Fruit fly (Drosophila melanogaster): ENCODE measurements around the gene Scsalpha2.
A peak's percentile ranks its signal among the peaks of the same experiment; 100 is the strongest.

Scsalpha2 gene

dm6 chr3R:19508388-19509185 is 45.7 kb upstream of the Scsalpha2 start (continued):
- TF ChIP-seq zfh2 (GFP tag; optimal IDR thresholded peaks at IDR 0.05) (no peak), Mad (GFP tag; optimal IDR thresholded peaks at IDR 0.05) (no peak), CG30431 (GFP tag; optimal IDR thresholded peaks at IDR 0.05) (no peak), trh (GFP tag; optimal IDR thresholded peaks at IDR 0.05) (no peak), CG3065 (GFP tag; optimal IDR thresholded peaks at IDR 0.05) (no peak), CG2116 (GFP tag; optimal IDR thresholded peaks at IDR 0.05) (no peak), Meics (GFP tag; optimal IDR thresholded peaks at IDR 0.05) (peak; percentile 41), CG2712 (tag; optimal IDR thresholded peaks at IDR 0.05) (no peak), CG10462 (GFP tag; optimal IDR thresholded peaks at IDR 0.05) (peak; percentile 15), scrt (GFP tag; optimal IDR thresholded peaks at IDR 0.05) (peak; percentile 3), Lim3 (GFP tag; IDR thresholded peaks at IDR 0.05) (no peak), CG14965 (GFP tag; optimal IDR thresholded peaks at IDR 0.05; ENCODE audit: borderline replicate concordance) (no peak), CG34224 (GFP tag; IDR thresholded peaks at IDR 0.05; ENCODE audit: partially characterized antibody) (peak; percentile 35; the same call in 1 of the 3 replicates), CG18599 (GFP tag; optimal IDR thresholded peaks at IDR 0.05) (peak; percentile 53), CG15514 (GFP tag; optimal IDR thresholded peaks at IDR 0.05) (peak; percentile 19), PHDP (tag; optimal IDR thresholded peaks at IDR 0.05) (peak; percentile 46), pnt (GFP tag; optimal IDR thresholded peaks at IDR 0.05) (no peak), ara (GFP tag; IDR thresholded peaks at IDR 0.05) (no peak), nmo (GFP tag; optimal IDR thresholded peaks at IDR 0.05) (peak; percentile 11), CG9727 (GFP tag; optimal IDR thresholded peaks at IDR 0.05) (peak; percentile 18)

dm6 chr3R:19503058-19503682 is 40.3 kb upstream of the Scsalpha2 start:
- TF ChIP-seq CG7839 (tag; optimal IDR thresholded peaks at IDR 0.05) (peak; percentile 9), dysf (GFP tag; IDR thresholded peaks at IDR 0.05) (no peak), CG11085 (GFP tag; IDR thresholded peaks at IDR 0.05) (no peak), CG18599 (GFP tag; optimal IDR thresholded peaks at IDR 0.05) (peak; percentile 17), sr (GFP tag; IDR thresholded peaks at IDR 0.05) (no peak), PHDP (tag; optimal IDR thresholded peaks at IDR 0.05) (peak; percentile 0), CG11560 (tag; IDR thresholded peaks at IDR 0.05) (no peak), YL-1 (GFP tag; optimal IDR thresholded peaks at IDR 0.05) (no peak), CG17359 (tag; optimal IDR thresholded peaks at IDR 0.05) (peak; percentile 7), CG8478 (optimal IDR thresholded peaks at IDR 0.05) (no peak), HmgD (GFP tag; optimal IDR thresholded peaks at IDR 0.05) (no peak), Hr51 (GFP tag; optimal IDR thresholded peaks at IDR 0.05) (peak in 1 of 2 experiments; percentile 28), C15 (GFP tag; IDR thresholded peaks at IDR 0.05) (no peak), row (GFP tag; IDR thresholded peaks at IDR 0.05) (peak; percentile 57), tap (tag; optimal IDR thresholded peaks at IDR 0.05) (no peak), cg (GFP tag; optimal IDR thresholded peaks at IDR 0.05) (peak; percentile 59), yki (optimal IDR thresholded peaks at IDR 0.05) (no peak), lab (GFP tag; optimal IDR thresholded peaks at IDR 0.05) (peak; percentile 4), Atf6 (GFP tag; IDR thresholded peaks at IDR 0.05) (no peak), zfh1 (GFP tag; IDR thresholded peaks at IDR 0.05) (no peak), CG8388 (GFP tag; optimal IDR thresholded peaks at IDR 0.05) (peak; percentile 12), CG12299 (tag; optimal IDR thresholded peaks at IDR 0.05) (no peak), ewg (GFP tag; optimal IDR thresholded peaks at IDR 0.05) (peak; percentile 44), CG17385 (GFP tag; optimal IDR thresholded peaks at IDR 0.05) (no peak), D19A (tag; optimal IDR thresholded peaks at IDR 0.05) (peak; percentile 1), CG2120 (GFP tag; optimal IDR thresholded peaks at IDR 0.05) (peak; percentile 18), Sox102F (GFP tag; optimal IDR thresholded peaks at IDR 0.05) (peak; percentile 32), ci (GFP tag; IDR thresholded peaks at IDR 0.05) (0 out of 3 replicates have a peak, but pooled peaks have one; percentile 37), Oli (tag; optimal IDR thresholded peaks at IDR 0.05) (peak; percentile 14), CG6175 (GFP tag; IDR thresholded peaks at IDR 0.05) (no peak)

Data from whole organism, embryonic.